Fruit fly (Drosophila melanogaster): ENCODE results near the gene gny.

The gny gene

dm6 chr2L:10396488-10396824, 16.6 kb downstream of the gny start, which contains the start of gene Cnot4:
TSS of gene Cnot4 (plus strand) at chr2L:10396716.
- 0 out of 3 replicates have a peak, but pooled peaks have one; percentile 11 for TF ChIP-seq CG34422 (GFP tag; IDR thresholded peaks at IDR 0.05)
- TF ChIP-seq row (GFP tag; IDR thresholded peaks at IDR 0.05), result peak; percentile 71
- peak; percentile 97 for TF ChIP-seq CG2116 (GFP tag; optimal IDR thresholded peaks at IDR 0.05)
- TF ChIP-seq CG17361 (GFP tag; IDR thresholded peaks at IDR 0.05), result peak; percentile 47; the same call in 1 of the 3 replicates
- TF ChIP-seq CG30020 (tag; optimal IDR thresholded peaks at IDR 0.05), result peak; percentile 92
- TF ChIP-seq Hr3 (GFP tag; optimal IDR thresholded peaks at IDR 0.05), result peak; percentile 25
- TF ChIP-seq CG1603 (tag; optimal IDR thresholded peaks at IDR 0.05), result peak; percentile 17
- TF ChIP-seq cato (GFP tag; optimal IDR thresholded peaks at IDR 0.05; ENCODE audit: borderline replicate concordance), result no peak
- no peak for TF ChIP-seq CTCF (GFP tag; optimal IDR thresholded peaks at IDR 0.05)
- no peak for TF ChIP-seq crp (GFP tag; optimal IDR thresholded peaks at IDR 0.05)
- TF ChIP-seq unc-4 (GFP tag; IDR thresholded peaks at IDR 0.05; ENCODE audit: partially characterized antibody), result 0 out of 2 replicates have a peak, but pooled peaks have one; percentile 25
- peak; percentile 35 for TF ChIP-seq CG9437 (GFP tag; optimal IDR thresholded peaks at IDR 0.05)
- TF ChIP-seq CG1602 (GFP tag; optimal IDR thresholded peaks at IDR 0.05), result no peak
- peak; percentile 1 for TF ChIP-seq Dp (GFP tag; optimal IDR thresholded peaks at IDR 0.05)
- TF ChIP-seq CG1024 (GFP tag; IDR thresholded peaks at IDR 0.05), result no peak
- TF ChIP-seq zen (tag; optimal IDR thresholded peaks at IDR 0.05), result peak; percentile 16
- TF ChIP-seq CG16813 (GFP tag; IDR thresholded peaks at IDR 0.05; ENCODE audit: partially characterized antibody), result peak; percentile 46; the same call in 1 of the 3 replicates
- TF ChIP-seq CG17829 (tag; optimal IDR thresholded peaks at IDR 0.05), result peak; percentile 29
- peak; percentile 71 for TF ChIP-seq Dref (GFP tag; IDR thresholded peaks at IDR 0.05)
- no peak for TF ChIP-seq Hand (GFP tag; optimal IDR thresholded peaks at IDR 0.05)
- TF ChIP-seq vvl (GFP tag; IDR thresholded peaks at IDR 0.05), result peak; percentile 14; the same call in 1 of the 2 replicates
- TF ChIP-seq Jarid2 (GFP tag; optimal IDR thresholded peaks at IDR 0.05), result no peak
- no peak for TF ChIP-seq HLH54F (GFP tag; optimal IDR thresholded peaks at IDR 0.05)
- peak; percentile 23 for TF ChIP-seq phol (tag; optimal IDR thresholded peaks at IDR 0.05)
- peak; percentile 36 for TF ChIP-seq dmrt11E (tag; optimal IDR thresholded peaks at IDR 0.05)
- TF ChIP-seq Sry-δ (GFP tag; optimal IDR thresholded peaks at IDR 0.05), result peak; percentile 61
- no peak for TF ChIP-seq zf30C (GFP tag; optimal IDR thresholded peaks at IDR 0.05)
- TF ChIP-seq gsb-n (tag; optimal IDR thresholded peaks at IDR 0.05), result peak; percentile 44
- no peak for TF ChIP-seq salm (tag; optimal IDR thresholded peaks at IDR 0.05)
- no peak for TF ChIP-seq CG1233 (GFP tag; optimal IDR thresholded peaks at IDR 0.05)
- TF ChIP-seq Mad (GFP tag; optimal IDR thresholded peaks at IDR 0.05), result no peak
- peak; percentile 96 for TF ChIP-seq CG3995 (GFP tag; optimal IDR thresholded peaks at IDR 0.05)
- 0 out of 2 replicates have a peak, but pooled peaks have one; percentile 12 for TF ChIP-seq CG42726 (GFP tag; IDR thresholded peaks at IDR 0.05; ENCODE audit: partially characterized antibody)
- 0 out of 2 replicates have a peak, but pooled peaks have one; percentile 30 for TF ChIP-seq inv (GFP tag; IDR thresholded peaks at IDR 0.05; ENCODE audit: partially characterized antibody)
- peak; percentile 39; the same call in 2 of the 4 replicates for TF ChIP-seq Dll (GFP tag; IDR thresholded peaks at IDR 0.05; ENCODE audit: partially characterized antibody)
- TF ChIP-seq Doc3 (GFP tag; IDR thresholded peaks at IDR 0.05; ENCODE audit: partially characterized antibody), result peak; percentile 38; the same call in 1 of the 3 replicates
- peak; percentile 25 for TF ChIP-seq CG15514 (GFP tag; optimal IDR thresholded peaks at IDR 0.05)
- peak; percentile 48; the same call in 2 of the 3 replicates for TF ChIP-seq knrl (GFP tag; IDR thresholded peaks at IDR 0.05; ENCODE audit: partially characterized antibody)
- TF ChIP-seq BEAF-32 (GFP tag; optimal IDR thresholded peaks at IDR 0.05), result peak; percentile 69
- TF ChIP-seq nmo (GFP tag; optimal IDR thresholded peaks at IDR 0.05), result peak; percentile 62
- peak; percentile 36 for TF ChIP-seq CG2712 (tag; optimal IDR thresholded peaks at IDR 0.05)
- TF ChIP-seq CG11560 (tag; IDR thresholded peaks at IDR 0.05), result peak; percentile 97
- TF ChIP-seq Hr51 (GFP tag; optimal IDR thresholded peaks at IDR 0.05), result no peak
- TF ChIP-seq CG31365 (tag; optimal IDR thresholded peaks at IDR 0.05), result no peak
- TF ChIP-seq CG12391 (tag; optimal IDR thresholded peaks at IDR 0.05), result peak; percentile 33
- TF ChIP-seq CG6791 (GFP tag; IDR thresholded peaks at IDR 0.05; ENCODE audit: partially characterized antibody), result 0 out of 3 replicates have a peak, but pooled peaks have one; percentile 31
- peak; percentile 49; the same call in 1 of the 2 replicates for TF ChIP-seq amos (GFP tag; IDR thresholded peaks at IDR 0.05; ENCODE audit: partially characterized antibody)
- peak; percentile 35 for TF ChIP-seq CG10267 (tag; optimal IDR thresholded peaks at IDR 0.05)
